Worm (Caenorhabditis elegans) whole organism, late embryonic: ENCODE results near the gene npr-16.

Experiments used
- C08G9.2 ChIP-seq: sonication (generic microtip); optimal IDR thresholded peaks from 2 replicates; lab custom pipeline; 2016; ENCODE audit warnings: mild to moderate bottlenecking, missing genetic modification characterization, moderate library complexity, missing compliant biosample characterization
- C38D4.7 ChIP-seq: fragments of 200-800 bp; sonication (Bioruptor generic); optimal IDR thresholded peaks from 2 replicates; lab custom pipeline; 2018; ENCODE audit warnings: mild to moderate bottlenecking, missing genetic modification characterization, moderate library complexity, missing compliant biosample characterization
- F13H6.1 ChIP-seq: sonication (generic microtip); optimal IDR thresholded peaks from 2 replicates; lab custom pipeline; 2016; ENCODE audit warnings: missing genetic modification characterization, missing compliant biosample characterization
- K09A11.1 ChIP-seq: sonication (generic microtip); optimal IDR thresholded peaks from 2 replicates; lab custom pipeline; 2017; ENCODE audit warnings: antibody characterized with exemption, mild to moderate bottlenecking, missing genetic modification characterization, missing compliant biosample characterization; ENCODE audit not compliant: insufficient read depth
- ceh-18 ChIP-seq: sonication (generic microtip); optimal IDR thresholded peaks from 2 replicates; lab custom pipeline; 2016; ENCODE audit warnings: missing genetic modification characterization, missing compliant biosample characterization
- ceh-19 ChIP-seq: fragments of 200-800 bp; sonication (Bioruptor generic); optimal IDR thresholded peaks from 2 replicates; lab custom pipeline; 2018; ENCODE audit warnings: mild to moderate bottlenecking, missing genetic modification characterization, missing compliant biosample characterization
- ceh-2 ChIP-seq: sonication (generic microtip); optimal IDR thresholded peaks from 2 replicates; lab custom pipeline; 2016; ENCODE audit warnings: missing genotype, missing genetic modification characterization, missing compliant biosample characterization
- ceh-22 ChIP-seq: sonication (generic microtip); optimal IDR thresholded peaks from 2 replicates; lab custom pipeline; 2017; ENCODE audit warnings: missing biosample characterization, missing genetic modification characterization
- ceh-45 ChIP-seq: fragments of 200-800 bp; sonication (Bioruptor generic); IDR thresholded peaks from 2 replicates; pipeline ENCODE4 v1.3.6; 2022; ENCODE audit warnings: missing genetic modification reagents, missing genetic modification characterization, missing compliant biosample characterization
- ceh-9 ChIP-seq: sonication (generic microtip); optimal IDR thresholded peaks from 2 replicates; lab custom pipeline; 2016; ENCODE audit warnings: mild to moderate bottlenecking, missing genetic modification characterization, inconsistent platforms, missing compliant biosample characterization
- dve-1 ChIP-seq: sonication (generic microtip); optimal IDR thresholded peaks from 2 replicates; lab custom pipeline; 2017; ENCODE audit warnings: antibody characterized with exemption, mild to moderate bottlenecking, missing genetic modification characterization, missing compliant biosample characterization
- elt-2 ChIP-seq: sonication (generic microtip); optimal IDR thresholded peaks from 2 replicates; lab custom pipeline; 2016; ENCODE audit warnings: missing genetic modification reagents, missing genetic modification characterization, missing compliant biosample characterization
- ets-4 ChIP-seq: sonication (generic microtip); optimal IDR thresholded peaks from 2 replicates; lab custom pipeline; 2016; ENCODE audit warnings: missing genetic modification characterization, missing compliant biosample characterization
- hlh-15 ChIP-seq: sonication (generic microtip); optimal IDR thresholded peaks from 2 replicates; lab custom pipeline; 2016; ENCODE audit warnings: missing genetic modification characterization, missing compliant biosample characterization
- lim-6 ChIP-seq: sonication (generic microtip); optimal IDR thresholded peaks from 2 replicates; lab custom pipeline; 2016; ENCODE audit warnings: missing genetic modification characterization, missing compliant biosample characterization
- lin-11 ChIP-seq: fragments of 200-800 bp; sonication (Bioruptor generic); optimal IDR thresholded peaks from 2 replicates; lab custom pipeline; 2018; ENCODE audit warnings: mild to moderate bottlenecking, missing genetic modification characterization, missing compliant biosample characterization
- mec-3 ChIP-seq: sonication (generic microtip); optimal IDR thresholded peaks from 2 replicates; lab custom pipeline; 2016; ENCODE audit warnings: borderline replicate concordance, missing genetic modification characterization, missing compliant biosample characterization
- nhr-232 ChIP-seq: sonication (generic microtip); optimal IDR thresholded peaks from 2 replicates; lab custom pipeline; 2016; ENCODE audit warnings: missing genetic modification characterization, missing compliant biosample characterization
- pag-3 ChIP-seq: sonication (generic microtip); optimal IDR thresholded peaks from 2 replicates; lab custom pipeline; 2016; ENCODE audit warnings: missing compliant biosample characterization, missing genetic modification characterization, borderline replicate concordance
- pat-9 ChIP-seq: fragments of 200-800 bp; sonication (Bioruptor generic); optimal IDR thresholded peaks from 2 replicates; lab custom pipeline; 2018; ENCODE audit warnings: mild to moderate bottlenecking, missing genetic modification characterization, moderate library complexity, missing compliant biosample characterization
- pha-2 ChIP-seq: sonication (generic microtip); optimal IDR thresholded peaks from 2 replicates; lab custom pipeline; 2017; ENCODE audit warnings: mild to moderate bottlenecking, missing genetic modification characterization, missing compliant biosample characterization
- pha-4 ChIP-seq: fragments of 150-350 bp; optimal IDR thresholded peaks from 2 replicates; lab custom pipeline; 2018; ENCODE audit warnings: missing biosample characterization, missing genetic modification reagents, missing genetic modification characterization
- pqm-1 ChIP-seq: sonication (generic microtip); optimal IDR thresholded peaks from 2 replicates; lab custom pipeline; 2016; ENCODE audit warnings: missing genetic modification characterization, missing compliant biosample characterization
- rnt-1 ChIP-seq: sonication (generic microtip); optimal IDR thresholded peaks from 2 replicates; lab custom pipeline; 2016; ENCODE audit warnings: missing genetic modification characterization, missing compliant biosample characterization
- syd-9 ChIP-seq: sonication (generic microtip); optimal IDR thresholded peaks from 2 replicates; lab custom pipeline; 2016; ENCODE audit warnings: mild to moderate bottlenecking, missing genetic modification characterization, moderate library complexity, missing compliant biosample characterization
- ttx-3 ChIP-seq: sonication (generic microtip); optimal IDR thresholded peaks from 2 replicates; lab custom pipeline; 2016; ENCODE audit warnings: missing genetic modification reagents, missing genetic modification characterization, missing compliant biosample characterization
- unc-42 ChIP-seq: sonication (generic microtip); optimal IDR thresholded peaks from 2 replicates; lab custom pipeline; 2016; ENCODE audit warnings: missing genotype, missing genetic modification characterization, missing compliant biosample characterization
- unc-86 ChIP-seq: sonication (generic microtip); optimal IDR thresholded peaks from 2 replicates; lab custom pipeline; 2016; ENCODE audit warnings: missing genetic modification characterization, missing compliant biosample characterization

npr-16 gene

DNA sequence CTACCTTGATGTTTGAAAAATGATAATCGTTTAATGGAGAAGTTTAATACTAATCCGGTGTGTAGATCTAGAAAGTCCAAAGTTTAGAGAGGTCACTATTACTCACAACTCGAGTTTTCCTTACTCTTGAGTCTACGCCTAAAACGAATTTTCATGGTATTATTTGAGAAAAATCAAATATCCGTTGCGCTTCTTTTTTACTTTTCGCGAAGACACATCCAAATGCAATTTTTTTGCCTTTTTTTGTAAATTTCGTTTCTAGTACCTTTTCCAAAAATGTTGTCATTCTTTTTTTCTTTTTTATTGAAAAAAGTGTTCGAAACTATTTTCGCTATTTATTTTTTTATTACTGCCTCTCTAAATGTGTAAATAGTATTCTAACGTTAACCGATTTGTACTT is 4.9 kb upstream of the npr-16 start:
- TF ChIP-seq ceh-2 (no peak), unc-42 (peak; percentile 67), unc-86 (no peak), lin-11 (no peak)

DNA sequence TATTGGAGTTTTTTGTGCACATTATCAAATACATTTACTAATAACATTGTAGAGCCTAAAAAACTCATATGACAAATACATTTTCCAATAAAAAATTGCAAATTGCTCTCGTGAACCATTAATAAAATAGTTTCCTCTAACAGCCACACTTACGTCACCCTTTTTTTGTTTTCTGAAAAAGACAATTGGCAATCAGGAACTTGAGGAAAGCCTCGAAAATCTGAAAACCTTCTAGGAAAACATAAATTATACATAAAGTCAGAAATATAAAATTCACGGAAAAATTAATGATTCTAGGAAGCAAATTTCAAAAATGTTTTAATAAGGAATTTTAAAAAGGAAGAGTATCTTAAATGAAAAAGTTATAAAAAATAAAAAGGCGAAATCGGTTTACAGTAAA is 1.5 kb upstream of the npr-16 start:
- TF ChIP-seq pha-2 (tag; lab: Kevin White, UChicago) (no peak), unc-86 (no peak), ceh-45 (GFP tag; lab: Robert Waterston, UW) (no peak), ceh-19 (GFP tag; lab: Kevin White, UChicago) (no peak), hlh-15 (tag; lab: Kevin White, UChicago) (no peak)
- TF ChIP-seq, all 69 proteins: peak for 0

DNA sequence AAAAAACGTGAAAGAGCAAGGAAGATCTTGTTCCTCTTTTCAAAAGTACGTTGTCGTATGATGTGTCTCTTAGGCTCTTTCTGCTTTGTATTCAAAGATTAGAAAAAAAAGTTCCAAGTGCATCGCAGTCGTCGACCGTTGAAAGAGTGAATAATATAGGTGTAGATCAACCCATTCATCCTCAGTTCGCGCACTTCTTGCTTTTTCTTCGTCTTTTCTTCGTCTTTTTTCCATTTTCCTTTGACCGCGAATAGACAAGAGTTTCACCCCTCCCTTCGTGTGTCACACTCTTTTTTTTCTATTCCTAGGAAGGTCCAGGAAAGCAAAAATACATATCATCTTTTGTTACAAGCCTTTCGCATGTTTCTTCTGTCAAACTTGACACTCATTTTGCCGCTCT is 8.1 kb downstream of the npr-16 start:
- TF ChIP-seq ttx-3 (tag; lab: Kevin White, UChicago) (no peak), dve-1 (tag; lab: Kevin White, UChicago) (no peak), unc-42 (no peak), pag-3 (no peak)
- TF ChIP-seq, all 69 proteins: peak for 0

DNA sequence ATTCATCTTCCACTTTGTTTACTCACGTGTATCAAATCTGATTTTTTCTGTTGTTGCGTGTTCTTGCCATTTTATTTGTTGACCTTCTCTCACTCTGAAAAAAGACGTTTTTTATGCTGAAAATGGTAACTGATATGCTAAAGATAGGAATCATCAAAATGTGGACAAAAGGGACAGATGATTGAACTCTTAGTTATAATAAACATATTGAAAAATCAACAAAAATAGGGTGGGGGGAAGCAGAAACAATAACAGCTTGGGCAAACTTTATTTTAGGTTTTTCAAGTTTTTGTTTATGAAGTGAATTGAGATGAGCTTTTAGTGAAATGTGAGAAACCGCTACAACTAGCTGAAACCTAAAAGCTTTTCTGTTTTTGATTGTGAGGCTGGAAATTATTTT is 14.3 kb downstream of the npr-16 start, which contains the start of gene F56B6.6:
Gene F56B6.6 (minus strand): TSS at position 101 of the 400 bp plus-strand sequence.
- TF ChIP-seq C08G9.2 (tag; lab: Kevin White, UChicago), result no peak
- TF ChIP-seq lim-6 (tag; lab: Kevin White, UChicago), result no peak
- TF ChIP-seq unc-42, result no peak
- TF ChIP-seq rnt-1 (tag; lab: Kevin White, UChicago), result no peak
- no peak for TF ChIP-seq pag-3
- TF ChIP-seq ttx-3 (tag; lab: Kevin White, UChicago), result no peak
- TF ChIP-seq ets-4 (tag; lab: Kevin White, UChicago), result no peak
- no peak for TF ChIP-seq unc-86
- TF ChIP-seq, all 69 proteins: peak for 0

DNA sequence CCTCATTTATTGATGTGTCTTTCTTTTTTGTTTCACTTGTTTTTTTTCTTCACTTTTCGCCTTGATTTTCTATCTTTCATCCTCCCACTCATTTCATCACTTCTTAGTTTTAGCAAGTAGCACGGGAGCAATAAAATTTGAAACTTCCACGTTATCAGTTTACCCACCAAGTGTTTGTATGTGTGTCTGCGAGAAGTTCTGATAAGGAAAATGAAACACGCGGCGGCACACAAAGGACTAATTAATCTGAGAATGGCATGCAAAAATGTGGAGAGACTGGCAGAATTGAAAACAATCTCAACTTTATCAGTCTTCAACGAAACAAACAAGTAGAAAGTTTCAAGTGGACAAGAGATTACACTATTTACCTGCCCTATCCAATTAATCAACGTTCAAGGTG is 15.6 kb downstream of the npr-16 start:
- TF ChIP-seq pat-9 (tag; lab: Kevin White, UChicago) (no peak), elt-2 (peak; percentile 93), ceh-22 (no peak), pqm-1 (peak; percentile 11), mec-3 (no peak), nhr-232 (tag; lab: Kevin White, UChicago) (no peak), ttx-3 (tag; lab: Kevin White, UChicago) (no peak)
- TF ChIP-seq, all 69 proteins: peak for 2

DNA sequence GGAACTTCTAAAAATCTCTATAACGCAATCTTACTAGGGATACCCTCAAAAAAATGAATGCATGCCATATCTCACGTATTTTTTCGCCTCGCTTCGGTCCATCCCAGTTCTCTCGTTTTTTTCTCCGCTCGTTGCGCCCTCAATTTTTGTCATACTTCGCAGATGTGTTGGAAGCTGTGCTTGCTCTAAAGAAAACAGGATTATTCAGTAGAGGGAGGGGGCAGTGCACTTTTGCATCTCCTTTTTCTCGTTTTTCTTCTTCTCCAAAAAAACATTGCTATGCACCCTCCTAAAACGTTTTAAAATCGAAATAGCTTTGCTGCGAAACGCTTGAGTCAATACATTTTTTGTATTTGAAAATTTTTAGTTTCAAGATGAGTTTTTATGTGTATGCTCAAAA is 16.9 kb downstream of the npr-16 start:
- no peak for TF ChIP-seq syd-9
- no peak for TF ChIP-seq K09A11.1 (tag; lab: Kevin White, UChicago)
- no peak for TF ChIP-seq F13H6.1 (tag; lab: Kevin White, UChicago)
- TF ChIP-seq unc-42, result peak; percentile 72

DNA sequence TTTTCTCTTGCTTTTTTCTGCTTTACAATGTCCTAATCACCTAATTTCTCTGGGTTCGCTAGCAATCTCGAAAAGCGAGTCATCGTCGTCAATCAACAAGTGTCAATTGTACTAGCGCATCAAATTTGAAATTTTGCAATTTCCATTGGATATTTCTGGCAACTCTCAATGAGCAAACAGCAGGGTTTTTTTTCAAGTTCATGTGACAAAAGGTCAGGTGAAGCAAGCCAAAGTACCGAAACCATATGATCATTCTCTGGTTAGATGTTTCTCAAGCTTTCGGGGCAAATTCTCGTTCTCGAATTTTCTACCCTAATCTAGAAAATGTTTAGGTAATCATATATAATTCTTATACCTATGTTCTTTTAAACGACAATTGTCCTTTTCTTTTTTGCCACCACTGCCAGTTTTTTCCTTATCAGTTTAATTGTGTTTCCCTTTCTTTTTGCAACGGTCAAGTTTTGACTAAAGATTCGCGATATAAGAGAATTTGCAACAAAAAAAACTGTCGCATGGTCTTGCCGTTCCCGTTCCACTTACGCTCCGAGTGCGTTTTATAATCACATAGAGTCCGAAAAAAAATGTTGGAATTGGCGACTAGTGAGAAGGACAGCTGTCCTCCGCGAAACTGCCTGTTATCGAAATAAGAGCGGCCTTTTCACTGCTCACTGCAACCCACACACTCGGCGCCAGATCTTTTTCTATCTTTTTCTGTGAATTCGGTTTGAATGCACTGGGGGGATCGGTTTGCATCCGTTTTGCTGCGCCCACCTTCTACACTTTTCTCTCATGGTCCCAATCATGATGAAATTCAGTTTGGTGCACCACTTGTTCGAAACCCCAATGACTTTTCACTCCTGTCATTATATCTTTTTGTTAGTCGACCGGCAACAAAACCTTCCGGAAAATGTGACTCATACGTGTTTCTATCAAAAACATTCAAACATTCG is 18.0 kb downstream of the npr-16 start:
- TF ChIP-seq K09A11.1 (tag; lab: Kevin White, UChicago) (no peak), ceh-9 (tag; lab: Kevin White, UChicago) (no peak), pha-4 (tag; lab: Kevin White, UChicago) (no peak), C38D4.7 (GFP tag; lab: Kevin White, UChicago) (no peak), ceh-18 (tag; lab: Kevin White, UChicago) (peak; percentile 68)
